Comparison of ENCODE assay signal across 6 worm cellular contexts in genomic region chrIV:15312008-15312407, ce11.
TF ChIP-seq lines count a peak whose summit lies in the region.

Y73F8A.13 (plus strand) TSS chrIV:15312247.

TF ChIP-seq in whole organism, L1 larva, 84 proteins besides CTCF, POLR2A, EP300 and RAD21:
- peak in 1 of 2 experiments; percentile 20 for TF ChIP-seq efl-1 (optimal IDR thresholded peaks at IDR 0.05; lab: Kevin White, UChicago)
- TF ChIP-seq efl-1 (GFP tag; optimal IDR thresholded peaks at IDR 0.05 in 1 of 2; lab: Kevin White, UChicago) = no peak
- no peak for TF ChIP-seq nhr-20 (tag; optimal IDR thresholded peaks at IDR 0.05; lab: Kevin White, UChicago)
- no peak for TF ChIP-seq swsn-7 (tag; optimal IDR thresholded peaks at IDR 0.05; lab: Kevin White, UChicago)
- TF ChIP-seq fkh-10 (GFP tag; optimal IDR thresholded peaks at IDR 0.05; lab: Kevin White, UChicago) = no peak
- no peak for TF ChIP-seq Y116A8C.19 (tag; optimal IDR thresholded peaks at IDR 0.05; lab: Kevin White, UChicago; ENCODE audit: borderline replicate concordance)
- no peak for TF ChIP-seq unc-30 (tag; optimal IDR thresholded peaks at IDR 0.05; lab: Kevin White, UChicago)
- peak; percentile 11 for TF ChIP-seq snu-23 (GFP tag; optimal IDR thresholded peaks at IDR 0.05; lab: Kevin White, UChicago)
- TF ChIP-seq dpl-1 (GFP tag; optimal IDR thresholded peaks at IDR 0.05; lab: Kevin White, UChicago) = peak in 1 of 3 experiments; percentile 9
- peak in 1 of 2 experiments; percentile 38 for TF ChIP-seq lin-35 (GFP tag; optimal IDR thresholded peaks at IDR 0.05; lab: Kevin White, UChicago)

TF ChIP-seq in whole organism, L2 larva, 48 proteins besides CTCF, POLR2A, EP300 and RAD21:
- no peak for TF ChIP-seq zag-1 (tag; optimal IDR thresholded peaks at IDR 0.05; lab: Kevin White, UChicago)
- TF ChIP-seq C34F6.9 (tag; optimal IDR thresholded peaks at IDR 0.05; lab: Kevin White, UChicago) = peak; percentile 19

TF ChIP-seq in whole organism, L3 larva, 47 proteins besides CTCF, POLR2A, EP300 and RAD21:
- TF ChIP-seq fos-1 (tag; optimal IDR thresholded peaks at IDR 0.05; lab: Kevin White, UChicago) (no peak), pha-4 (tag; optimal IDR thresholded peaks at IDR 0.05; lab: Kevin White, UChicago) (peak; percentile 71)

TF ChIP-seq in whole organism, L4 larva, 104 proteins besides CTCF, POLR2A, EP300 and RAD21:
- TF ChIP-seq daf-16 (GFP tag; optimal IDR thresholded peaks at IDR 0.05; lab: Kevin White, UChicago) (no peak), daf-16 (tag; optimal IDR thresholded peaks at IDR 0.05; lab: Kevin White, UChicago) (peak; percentile 55), pha-4 (GFP tag; IDR thresholded peaks at IDR 0.05; lab: Robert Waterston, UW) (no peak), pha-4 (tag; optimal IDR thresholded peaks at IDR 0.05; lab: Kevin White, UChicago) (no peak), zip-2 (tag; optimal IDR thresholded peaks at IDR 0.05; lab: Kevin White, UChicago) (no peak), lin-13 (GFP tag; optimal IDR thresholded peaks at IDR 0.05; lab: Kevin White, UChicago) (peak; percentile 3)

TF ChIP-seq in whole organism, mixed stage, embryonic, 35 proteins besides CTCF, POLR2A, EP300 and RAD21:
- TF ChIP-seq mab-5 (tag; optimal IDR thresholded peaks at IDR 0.05; lab: Kevin White, UChicago) = no peak
- peak; percentile 2 for TF ChIP-seq hlh-1 (tag; optimal IDR thresholded peaks at IDR 0.05; lab: Kevin White, UChicago)
- no peak for TF ChIP-seq nhr-2 (tag; optimal IDR thresholded peaks at IDR 0.05; lab: Kevin White, UChicago)
- peak; percentile 33 for TF ChIP-seq pha-4 (tag; optimal IDR thresholded peaks at IDR 0.05; lab: Kevin White, UChicago)

TF ChIP-seq in whole organism, young adult, 124 proteins besides CTCF, POLR2A, EP300 and RAD21:
- no peak for TF ChIP-seq nfyb-1 (GFP tag; IDR thresholded peaks at IDR 0.05; lab: Robert Waterston, UW)
- TF ChIP-seq rec-8 (tag; optimal IDR thresholded peaks at IDR 0.05; lab: Kevin White, UChicago) = no peak
- no peak for TF ChIP-seq B0019.2 (GFP tag; conservative IDR thresholded peaks at IDR 0.05; lab: Robert Waterston, UW)
- no peak for TF ChIP-seq repo-1 (tag; optimal IDR thresholded peaks at IDR 0.05; lab: Kevin White, UChicago)
- no peak for TF ChIP-seq tbp1 (GFP tag; optimal IDR thresholded peaks at IDR 0.05; lab: Kevin White, UChicago)
- peak; percentile 66; the same call in 1 of the 2 replicates for TF ChIP-seq hmg-1.2 (GFP tag; IDR thresholded peaks at IDR 0.05; lab: Robert Waterston, UW)
- TF ChIP-seq Y53G8AR.9 (GFP tag; conservative IDR thresholded peaks at IDR 0.05; lab: Robert Waterston, UW) = no peak
- TF ChIP-seq attf-6 (GFP tag; IDR thresholded peaks at IDR 0.05; lab: Robert Waterston, UW) = 0 out of 2 replicates have a peak, but pooled peaks have one; percentile 45
- no peak for TF ChIP-seq nhr-179 (tag; optimal IDR thresholded peaks at IDR 0.05; lab: Kevin White, UChicago)
- no peak for TF ChIP-seq snpc-4 (GFP tag; optimal IDR thresholded peaks at IDR 0.05; lab: Kevin White, UChicago)
- peak in 2 of 4 experiments; percentile 45 to 60 for TF ChIP-seq snpc-4 (tag; optimal IDR thresholded peaks at IDR 0.05; lab: Kevin White, UChicago)
- no peak for TF ChIP-seq ets-4 (GFP tag; optimal IDR thresholded peaks at IDR 0.05; lab: Kevin White, UChicago)
- TF ChIP-seq let-526 (GFP tag; IDR thresholded peaks at IDR 0.05; lab: Robert Waterston, UW) = no peak
